Worm (Caenorhabditis elegans) whole organism, L4 larva: ENCODE results near the gene F21C10.3.

Experiments
- D1046.2 ChIP-seq: fragments of 200-800 bp; sonication (Bioruptor generic); IDR thresholded peaks from 2 replicates; pipeline ENCODE4 v1.3.6; 2022; ENCODE audit warnings: missing genetic modification characterization, missing compliant biosample characterization
- F37D6.2 ChIP-seq: sonication (generic microtip); optimal IDR thresholded peaks from 2 replicates; lab custom pipeline; 2016; ENCODE audit warnings: mild to moderate bottlenecking, missing genetic modification characterization, missing compliant biosample characterization
- F44E2.7 ChIP-seq: fragments of 200-800 bp; sonication (Bioruptor generic); IDR thresholded peaks from 2 replicates; pipeline ENCODE4 v2.1.2; 2022; ENCODE audit warnings: missing genetic modification characterization, missing compliant biosample characterization
- T26A8.4 ChIP-seq: fragments of 200-800 bp; sonication (Bioruptor generic); IDR thresholded peaks from 2 replicates; pipeline ENCODE4 v1.3.6; 2022; ENCODE audit warnings: missing genetic modification characterization, missing compliant biosample characterization
- Y105C5A.15 ChIP-seq: fragments of 200-800 bp; sonication (Bioruptor generic); IDR thresholded peaks from 2 replicates; pipeline ENCODE4 v1.3.6; 2022; ENCODE audit warnings: missing genetic modification characterization, missing compliant biosample characterization
- Y48G9A.11 ChIP-seq: fragments of 200-800 bp; sonication (Bioruptor generic); IDR thresholded peaks from 2 replicates; pipeline ENCODE4 v1.3.6; 2022; ENCODE audit warnings: missing genetic modification reagents, missing genetic modification characterization, missing compliant biosample characterization
- Y75B8A.6 ChIP-seq: fragments of 200-800 bp; sonication (Bioruptor generic); IDR thresholded peaks from 2 replicates; pipeline ENCODE4 v1.3.6; 2022; ENCODE audit warnings: missing genetic modification reagents, missing genetic modification characterization, missing compliant biosample characterization
- ZK337.2 ChIP-seq: fragments of 200-800 bp; sonication (Bioruptor generic); IDR thresholded peaks from 2 replicates; pipeline ENCODE4 v1.3.6; 2022; ENCODE audit warnings: missing genetic modification reagents, missing genetic modification characterization, missing compliant biosample characterization
- ZK546.5 ChIP-seq, 2 experiments: sonication (generic microtip); optimal IDR thresholded peaks; 2 replicates each; lab custom pipeline; 2017; ENCODE audit warnings: missing biosample characterization in 2 of 2, missing genetic modification characterization in 2 of 2
- ama-1 ChIP-seq: fragments of 150-350 bp; optimal IDR thresholded peaks from 2 replicates; lab custom pipeline; 2014; ENCODE audit warnings: inconsistent platforms, mixed read lengths
- arid-1 ChIP-seq: fragments of 200-800 bp; sonication (Bioruptor generic); conservative IDR thresholded peaks from 2 replicates; pipeline ENCODE4 v1.3.6; 2022; ENCODE audit warnings: missing genetic modification reagents, missing genetic modification characterization, missing compliant biosample characterization
- ceh-20 ChIP-seq: fragments of 200-800 bp; sonication (Bioruptor generic); IDR thresholded peaks from 2 replicates; pipeline ENCODE4 v1.3.6; 2022; ENCODE audit warnings: missing genetic modification reagents, missing genetic modification characterization, missing compliant biosample characterization
- ceh-28 ChIP-seq: fragments of 150-350 bp; optimal IDR thresholded peaks from 2 replicates; lab custom pipeline; 2014; ENCODE audit warnings: missing biosample characterization, missing genetic modification reagents, missing genetic modification characterization
- ceh-82 ChIP-seq: sonication (generic microtip); optimal IDR thresholded peaks from 2 replicates; lab custom pipeline; 2017; ENCODE audit warnings: missing biosample characterization, missing genetic modification characterization
- daf-8 ChIP-seq: fragments of 200-800 bp; sonication (Bioruptor generic); IDR thresholded peaks from 2 replicates; pipeline ENCODE4 v1.3.6; 2022; ENCODE audit warnings: missing genetic modification characterization, missing compliant biosample characterization
- dmd-6 ChIP-seq: fragments of 200-800 bp; sonication (Bioruptor generic); IDR thresholded peaks from 2 replicates; pipeline ENCODE4 v1.3.6; 2022; ENCODE audit warnings: missing genetic modification reagents, missing genetic modification characterization, missing compliant biosample characterization
- dmd-8 ChIP-seq: fragments of 200-800 bp; sonication (Bioruptor generic); IDR thresholded peaks from 2 replicates; pipeline ENCODE4 v1.3.6; 2022; ENCODE audit warnings: missing genetic modification characterization, missing compliant biosample characterization
- duxl-1 ChIP-seq: sonication (generic microtip); optimal IDR thresholded peaks from 2 replicates; lab custom pipeline; 2016; ENCODE audit warnings: mild to moderate bottlenecking, missing genetic modification characterization, moderate library complexity, missing compliant biosample characterization; ENCODE audit not compliant: poor library complexity
- egl-27 ChIP-seq: sonication (generic microtip); optimal IDR thresholded peaks from 3 replicates; lab custom pipeline; 2017; ENCODE audit warnings: missing biosample characterization, missing genetic modification reagents, missing genetic modification characterization
- fkh-10 ChIP-seq: fragments of 150-350 bp; optimal IDR thresholded peaks from 2 replicates; lab custom pipeline; 2014; ENCODE audit warnings: missing biosample characterization, missing genetic modification reagents, missing genetic modification characterization
- fos-1 ChIP-seq: fragments of 150-350 bp; optimal IDR thresholded peaks from 2 replicates; lab custom pipeline; 2014; ENCODE audit warnings: missing biosample characterization, missing genetic modification characterization
- hlh-11 ChIP-seq: fragments of 200-800 bp; sonication (Bioruptor generic); optimal IDR thresholded peaks from 2 replicates; lab custom pipeline; 2018; ENCODE audit warnings: mild to moderate bottlenecking, missing genetic modification characterization, missing compliant biosample characterization
- lim-7 ChIP-seq: fragments of 200-800 bp; sonication (Bioruptor generic); IDR thresholded peaks from 2 replicates; pipeline ENCODE4 v1.3.6; 2022; ENCODE audit warnings: missing genetic modification characterization, missing compliant biosample characterization
- lin-13 ChIP-seq: fragments of 150-350 bp; optimal IDR thresholded peaks from 2 replicates; lab custom pipeline; 2014; ENCODE audit warnings: missing biosample characterization, missing genetic modification reagents, missing genetic modification characterization
- lin-38 ChIP-seq: fragments of 200-800 bp; sonication (Bioruptor generic); IDR thresholded peaks from 2 replicates; pipeline ENCODE4 v1.3.6; 2022; ENCODE audit warnings: missing genetic modification reagents, missing genetic modification characterization, missing compliant biosample characterization
- lin-39 ChIP-seq: fragments of 150-350 bp; optimal IDR thresholded peaks from 2 replicates; lab custom pipeline; 2014; ENCODE audit warnings: missing biosample characterization, missing genetic modification reagents, missing genetic modification characterization
- lsy-2 ChIP-seq, 2 experiments: fragments of 150-350 bp in 1 of 2; sonication (generic microtip) in 1 of 2; optimal IDR thresholded peaks; 2 replicates each; lab custom pipeline; 2014 to 2017; ENCODE audit warnings: missing biosample characterization in 2 of 2, missing genetic modification characterization in 2 of 2
- madf-9 ChIP-seq: fragments of 200-800 bp; sonication (Bioruptor generic); conservative IDR thresholded peaks from 2 replicates; pipeline ENCODE4 v1.3.6; 2022; ENCODE audit warnings: missing genetic modification reagents, missing genetic modification characterization, missing compliant biosample characterization
- mdl-1 ChIP-seq, 2 experiments: fragments of 150-350 bp in 1 of 2; sonication (generic microtip) in 1 of 2; optimal IDR thresholded peaks; 2 replicates each; lab custom pipeline; 2014 to 2017; ENCODE audit warnings: missing biosample characterization in 2 of 2, missing genetic modification characterization in 2 of 2
- mep-1 ChIP-seq: fragments of 150-350 bp; sonication (generic microtip); optimal IDR thresholded peaks from 3 replicates; lab custom pipeline; 2014; ENCODE audit warnings: missing biosample characterization, missing genetic modification characterization
- mes-2 ChIP-seq: sonication (generic microtip); optimal IDR thresholded peaks from 2 replicates; lab custom pipeline; 2016; ENCODE audit warnings: missing genotype, mild to moderate bottlenecking, missing genetic modification characterization, missing compliant biosample characterization; ENCODE audit not compliant: poor library complexity, severe bottlenecking
- mxl-3 ChIP-seq: fragments of 200-800 bp; sonication (Bioruptor generic); optimal IDR thresholded peaks from 2 replicates; lab custom pipeline; 2018; ENCODE audit warnings: mild to moderate bottlenecking, missing genetic modification characterization, missing compliant biosample characterization
- nhr-11 ChIP-seq: fragments of 150-350 bp; optimal IDR thresholded peaks from 2 replicates; lab custom pipeline; 2014; ENCODE audit warnings: missing biosample characterization, missing genetic modification characterization
- nhr-237 ChIP-seq: sonication (generic microtip); optimal IDR thresholded peaks from 2 replicates; lab custom pipeline; 2017; ENCODE audit warnings: missing biosample characterization, missing genetic modification characterization
- nhr-28 ChIP-seq: fragments of 150-350 bp; optimal IDR thresholded peaks from 2 replicates; lab custom pipeline; 2014; ENCODE audit warnings: missing biosample characterization, missing genetic modification characterization
- nhr-42 ChIP-seq: fragments of 200-800 bp; sonication (Bioruptor generic); IDR thresholded peaks from 2 replicates; pipeline ENCODE4 v1.3.6; 2022; ENCODE audit warnings: missing genetic modification characterization, missing compliant biosample characterization
- nhr-6 ChIP-seq: fragments of 150-350 bp; optimal IDR thresholded peaks from 2 replicates; lab custom pipeline; 2014; ENCODE audit warnings: missing biosample characterization, missing genetic modification characterization
- nhr-76 ChIP-seq: fragments of 150-350 bp; optimal IDR thresholded peaks from 2 replicates; lab custom pipeline; 2014; ENCODE audit warnings: missing biosample characterization, missing genetic modification characterization
- nhr-77 ChIP-seq: fragments of 150-350 bp; optimal IDR thresholded peaks from 2 replicates; lab custom pipeline; 2014; ENCODE audit warnings: missing biosample characterization, missing genetic modification characterization
- pha-4 ChIP-seq, 2 experiments: fragments of 150-350 bp in 1 of 2; fragments of 200-800 bp in 1 of 2; sonication (Bioruptor generic) in 1 of 2; IDR thresholded peaks in 1 of 2; optimal IDR thresholded peaks in 1 of 2; 2 replicates each; pipeline versions ENCODE4 v1.3.6 to Lab custom; 2014 to 2022; ENCODE audit warnings: missing genetic modification characterization in 2 of 2, missing genetic modification reagents in 2 of 2, missing biosample characterization in 1 of 2, missing compliant biosample characterization in 1 of 2
- set-16 ChIP-seq: fragments of 200-800 bp; sonication (Bioruptor generic); IDR thresholded peaks from 2 replicates; pipeline ENCODE4 v1.3.6; 2022; ENCODE audit warnings: missing genetic modification reagents, missing genetic modification characterization, missing compliant biosample characterization
- skn-1 ChIP-seq: fragments of 150-350 bp; optimal IDR thresholded peaks from 2 replicates; lab custom pipeline; 2014; ENCODE audit warnings: missing biosample characterization, missing genetic modification characterization
- snpc-1.2 ChIP-seq: fragments of 200-800 bp; sonication (Bioruptor generic); IDR thresholded peaks from 2 replicates; pipeline ENCODE4 v1.3.6; 2022; ENCODE audit warnings: missing genetic modification reagents, missing genetic modification characterization, missing compliant biosample characterization
- unc-39 ChIP-seq: sonication (generic microtip); optimal IDR thresholded peaks from 2 replicates; lab custom pipeline; 2017; ENCODE audit warnings: missing biosample characterization, missing genetic modification characterization
- unc-62 ChIP-seq, 3 experiments: fragments of 150-350 bp in 1 of 3; sonication (generic microtip); optimal IDR thresholded peaks in 2 of 3; peaks in 1 of 3; 1 replicate in 1 of 3; 2 replicates in 2 of 3; lab custom pipeline; 2014 to 2017; ENCODE audit warnings: missing biosample characterization in 3 of 3, missing genetic modification characterization in 3 of 3, missing genetic modification reagents in 3 of 3, missing genotype in 1 of 3
- vab-7 ChIP-seq: fragments of 200-800 bp; sonication (Bioruptor generic); IDR thresholded peaks from 2 replicates; pipeline ENCODE4 v1.3.6; 2022; ENCODE audit warnings: missing genetic modification reagents, missing genetic modification characterization, missing compliant biosample characterization
- zag-1 ChIP-seq: fragments of 150-350 bp; optimal IDR thresholded peaks from 2 replicates; lab custom pipeline; 2014; ENCODE audit warnings: missing biosample characterization, missing genetic modification characterization
- ztf-11 ChIP-seq: fragments of 150-350 bp; optimal IDR thresholded peaks from 2 replicates; lab custom pipeline; 2014; ENCODE audit warnings: missing biosample characterization, missing genetic modification characterization

The F21C10.3 gene

DNA sequence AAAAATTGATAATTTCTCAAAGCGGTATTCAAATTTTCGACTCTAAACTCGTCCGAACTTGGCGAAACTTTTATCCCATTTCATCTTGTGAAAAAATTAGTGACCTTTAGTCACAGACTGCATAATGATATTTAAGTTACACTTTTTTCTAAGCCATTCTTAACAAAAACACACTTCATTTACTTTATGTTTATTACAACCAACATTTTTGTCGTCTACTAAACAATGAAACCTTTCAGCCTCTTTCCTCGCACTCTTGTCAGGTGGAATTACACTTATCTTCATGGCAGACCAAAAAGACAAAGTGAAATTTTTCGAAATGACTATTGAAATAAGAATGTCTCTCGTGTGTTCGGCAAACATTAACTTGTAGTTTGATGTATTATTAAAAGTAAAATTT lies 36.0 kb downstream of the F21C10.3 start:
- peak; percentile 39 for TF ChIP-seq mep-1 (tag; lab: Kevin White, UChicago)
- no peak for TF ChIP-seq daf-8 (GFP tag; lab: Robert Waterston, UW)
- peak in 1 of 2 experiments; percentile 24 for TF ChIP-seq unc-62 (GFP tag; optimal IDR thresholded peaks at IDR 0.05 in 1 of 2; lab: Kevin White, UChicago)
- no peak for TF ChIP-seq unc-62 (tag; optimal IDR thresholded peaks at IDR 0.05; lab: Kevin White, UChicago)
- peak; percentile 98 for TF ChIP-seq ama-1 (lab: Kevin White, UChicago)
- peak; percentile 35 for TF ChIP-seq mes-2 (tag; lab: Kevin White, UChicago)
- 0 out of 2 replicates have a peak, but pooled peaks have one; percentile 52 for TF ChIP-seq T26A8.4

DNA sequence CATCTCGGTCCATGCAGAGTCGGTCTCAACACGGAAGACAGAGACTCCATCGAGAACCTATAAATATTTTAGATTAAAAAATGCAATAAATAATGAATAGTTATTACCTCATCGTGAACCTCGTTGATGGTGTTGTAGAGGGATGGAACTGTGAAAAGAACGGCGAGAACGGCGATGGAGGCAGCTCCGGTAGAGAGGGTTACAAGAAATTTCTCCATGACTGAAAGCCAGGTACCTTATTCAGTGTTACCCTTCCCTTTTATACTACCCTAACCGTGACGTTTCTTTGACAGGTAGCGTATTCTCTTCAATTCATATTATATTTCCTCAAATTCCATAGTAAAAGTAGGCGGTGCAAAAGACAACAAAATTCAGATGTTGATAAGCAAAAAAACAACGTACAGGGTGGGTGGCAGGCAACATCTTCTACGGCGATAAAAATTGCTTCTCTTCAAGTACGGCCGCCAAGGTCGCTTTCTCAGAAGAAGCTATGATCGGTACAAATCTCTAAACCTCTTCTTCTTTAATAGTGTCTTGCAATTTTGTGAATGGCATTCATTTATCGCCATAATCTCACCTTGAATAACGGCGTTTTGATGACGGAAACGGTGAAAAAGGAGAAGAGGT lies 37.3 kb downstream of the F21C10.3 start, which contains the start of gene col-10:
TSS of gene col-10 (minus strand) at position 235 of the 627 bp plus-strand sequence.
- TF ChIP-seq mxl-3 (GFP tag; lab: Kevin White, UChicago) = no peak
- TF ChIP-seq Y105C5A.15 = no peak
- TF ChIP-seq daf-8 (GFP tag; lab: Robert Waterston, UW) = no peak
- TF ChIP-seq madf-9 (GFP tag; lab: Robert Waterston, UW) = no peak
- no peak for TF ChIP-seq nhr-11 (tag; lab: Kevin White, UChicago)
- TF ChIP-seq fos-1 (tag; lab: Kevin White, UChicago) = no peak
- 0 out of 2 replicates have a peak, but pooled peaks have one; percentile 18 for TF ChIP-seq nhr-42 (GFP tag; lab: Robert Waterston, UW)
- no peak for TF ChIP-seq dmd-6
- TF ChIP-seq nhr-6 (tag; lab: Kevin White, UChicago) = no peak
- no peak for TF ChIP-seq lin-39 (tag; lab: Kevin White, UChicago)
- TF ChIP-seq nhr-77 (tag; lab: Kevin White, UChicago) = no peak
- peak; percentile 35; the same call in 1 of the 2 replicates for TF ChIP-seq snpc-1.2 (GFP tag; lab: Robert Waterston, UW)
- no peak for TF ChIP-seq duxl-1 (tag; lab: Kevin White, UChicago)
- TF ChIP-seq vab-7 (GFP tag; lab: Robert Waterston, UW) = no peak
- no peak for TF ChIP-seq lin-13 (GFP tag; lab: Kevin White, UChicago)
- TF ChIP-seq T26A8.4 = 0 out of 2 replicates have a peak, but pooled peaks have one; percentile 33
- TF ChIP-seq nhr-28 (tag; lab: Kevin White, UChicago) = peak; percentile 41
- TF ChIP-seq Y48G9A.11 (GFP tag; lab: Robert Waterston, UW) = no peak
- no peak for TF ChIP-seq arid-1 (GFP tag; lab: Robert Waterston, UW)
- no peak for TF ChIP-seq egl-27 (tag; lab: Kevin White, UChicago)
- no peak for TF ChIP-seq nhr-76 (tag; lab: Kevin White, UChicago)
- TF ChIP-seq ama-1 (lab: Kevin White, UChicago) = peak; percentile 95
- no peak for TF ChIP-seq F44E2.7 (GFP tag; lab: Robert Waterston, UW)
- TF ChIP-seq lin-38 (GFP tag; lab: Robert Waterston, UW) = no peak
- no peak for TF ChIP-seq lsy-2 (tag; optimal IDR thresholded peaks at IDR 0.05; lab: Kevin White, UChicago)
- TF ChIP-seq ceh-20 = no peak
- no peak for TF ChIP-seq ceh-82
- TF ChIP-seq zag-1 = no peak
- TF ChIP-seq skn-1 (tag; lab: Kevin White, UChicago) = no peak
- no peak for TF ChIP-seq unc-39 (tag; lab: Kevin White, UChicago)
- TF ChIP-seq lim-7 (GFP tag; lab: Robert Waterston, UW) = no peak
- TF ChIP-seq pha-4 (GFP tag; IDR thresholded peaks at IDR 0.05; lab: Robert Waterston, UW) = no peak
- no peak for TF ChIP-seq pha-4 (tag; optimal IDR thresholded peaks at IDR 0.05; lab: Kevin White, UChicago)
- TF ChIP-seq ZK546.5 (tag; optimal IDR thresholded peaks at IDR 0.05; lab: Kevin White, UChicago) = no peak
- no peak for TF ChIP-seq dmd-8 (GFP tag; lab: Robert Waterston, UW)
- TF ChIP-seq mdl-1 (tag; optimal IDR thresholded peaks at IDR 0.05; lab: Kevin White, UChicago) = no peak
- TF ChIP-seq Y75B8A.6 = no peak
- no peak for TF ChIP-seq D1046.2
- no peak for TF ChIP-seq nhr-237 (tag; lab: Kevin White, UChicago)
- TF ChIP-seq ceh-28 (tag; lab: Kevin White, UChicago) = no peak
- no peak for TF ChIP-seq fkh-10 (GFP tag; lab: Kevin White, UChicago)
- TF ChIP-seq set-16 = no peak
- peak; percentile 6 for TF ChIP-seq hlh-11 (tag; lab: Kevin White, UChicago)
- no peak for TF ChIP-seq ZK337.2 (GFP tag; lab: Robert Waterston, UW)
- no peak for TF ChIP-seq F37D6.2 (tag; lab: Kevin White, UChicago)
- no peak for TF ChIP-seq ztf-11 (tag; lab: Kevin White, UChicago)
